Fruit fly (Drosophila melanogaster) whole organism, embryonic: ENCODE measurements around the gene CG43954.

Experiments
- Ada2b ChIP-seq: fragments of 200-800 bp; sonication (Bioruptor generic); IDR thresholded peaks from 2 replicates; pipeline ENCODE4 v1.3.6; 2022; ENCODE audit warnings: missing biosample characterization, missing genetic modification characterization
- Atf-2 ChIP-seq: fragments of 200-800 bp; sonication (Bioruptor generic); optimal IDR thresholded peaks from 2 replicates; lab custom pipeline; 2016; ENCODE audit warnings: missing biosample characterization, missing genetic modification characterization
- Atf3 ChIP-seq: fragments of 200-800 bp; sonication (Bioruptor generic); optimal IDR thresholded peaks from 3 replicates; lab custom pipeline; 2016; ENCODE audit warnings: missing biosample characterization, missing genetic modification characterization
- Awh ChIP-seq: fragments of 200-800 bp; sonication (Bioruptor generic); IDR thresholded peaks from 2 replicates; pipeline ENCODE4, ENCODE4 v1.3.6; 2022; ENCODE audit warnings: missing biosample characterization, missing genetic modification characterization
- BEAF-32 ChIP-seq: fragments of 200-800 bp; sonication (Bioruptor generic); optimal IDR thresholded peaks from 3 replicates; lab custom pipeline; 2017; ENCODE audit warnings: missing biosample characterization, missing genetic modification characterization, mild to moderate bottlenecking, moderate library complexity, missing genetic modification reagents
- Blimp-1 ChIP-seq: fragments of 200-800 bp; sonication (Bioruptor generic); optimal IDR thresholded peaks from 3 replicates; lab custom pipeline; 2018; ENCODE audit warnings: missing biosample characterization, missing genetic modification characterization, mild to moderate bottlenecking, moderate library complexity, missing genetic modification reagents
- CG11560 ChIP-seq: fragments of 200-800 bp; sonication (Bioruptor generic); IDR thresholded peaks from 3 replicates; pipeline ENCODE4 v1.3.6; 2022; ENCODE audit warnings: missing biosample characterization, missing genetic modification characterization
- CG12659 ChIP-seq: fragments of 200-800 bp; sonication (Bioruptor generic); optimal IDR thresholded peaks from 3 replicates; lab custom pipeline; 2017; ENCODE audit warnings: mild to moderate bottlenecking, missing biosample characterization, missing genetic modification reagents, missing genetic modification characterization
- CG15073 ChIP-seq: fragments of 200-800 bp; sonication (Bioruptor generic); optimal IDR thresholded peaks from 2 replicates; lab custom pipeline; 2016; ENCODE audit warnings: missing biosample characterization, missing genetic modification characterization
- CG18764 ChIP-seq: fragments of 200-800 bp; sonication (Bioruptor generic); optimal IDR thresholded peaks from 3 replicates; lab custom pipeline; 2016; ENCODE audit warnings: missing biosample characterization, missing genetic modification characterization
- CG2202 ChIP-seq: fragments of 200-800 bp; sonication (Bioruptor generic); optimal IDR thresholded peaks from 2 replicates; lab custom pipeline; 2018; ENCODE audit warnings: missing biosample characterization, mild to moderate bottlenecking, missing genetic modification characterization
- CG2712 ChIP-seq: fragments of 200-800 bp; optimal IDR thresholded peaks from 3 replicates; lab custom pipeline; 2019; ENCODE audit warnings: missing biosample characterization, mild to moderate bottlenecking, missing genetic modification characterization, moderate library complexity
- CG32772 ChIP-seq: fragments of 200-800 bp; sonication (Bioruptor generic); IDR thresholded peaks from 2 replicates; pipeline ENCODE4 v1.3.6; 2022; ENCODE audit warnings: missing biosample characterization, missing genetic modification characterization
- CG3407 ChIP-seq: fragments of 200-800 bp; sonication (Bioruptor generic); optimal IDR thresholded peaks from 2 replicates; lab custom pipeline; 2018; ENCODE audit warnings: missing biosample characterization, mild to moderate bottlenecking, missing genetic modification characterization
- CG3838 ChIP-seq: fragments of 200-800 bp; sonication (Bioruptor generic); optimal IDR thresholded peaks from 3 replicates; lab custom pipeline; 2016; ENCODE audit warnings: missing biosample characterization, missing genetic modification characterization
- CG7357 ChIP-seq: fragments of 200-800 bp; sonication (Bioruptor generic); IDR thresholded peaks from 3 replicates; pipeline ENCODE4 v1.3.6; 2022; ENCODE audit warnings: missing biosample characterization, missing genetic modification characterization
- CG7839 ChIP-seq: fragments of 200-800 bp; sonication (Bioruptor generic); optimal IDR thresholded peaks from 3 replicates; lab custom pipeline; 2018; ENCODE audit warnings: missing biosample characterization, mild to moderate bottlenecking, missing genetic modification characterization, moderate library complexity
- CTCF ChIP-seq: fragments of 200-800 bp; sonication (Bioruptor generic); optimal IDR thresholded peaks from 2 replicates; lab custom pipeline; 2017; ENCODE audit warnings: missing biosample characterization, mild to moderate bottlenecking, missing genetic modification characterization, moderate library complexity
- Dip2 ChIP-seq: fragments of 200-800 bp; sonication (Bioruptor generic); IDR thresholded peaks from 2 replicates; pipeline ENCODE4 v1.3.6; 2022; ENCODE audit warnings: missing biosample characterization, missing genetic modification characterization
- GATAe ChIP-seq: fragments of 200-800 bp; sonication (Bioruptor generic); conservative IDR thresholded peaks from 2 replicates; pipeline ENCODE4 v1.3.6; 2022; ENCODE audit warnings: missing biosample characterization, missing genetic modification characterization
- HLH4C ChIP-seq: fragments of 200-800 bp; sonication (Bioruptor generic); IDR thresholded peaks from 3 replicates; pipeline ENCODE4 v1.3.6; 2022; ENCODE audit warnings: missing biosample characterization, missing genetic modification characterization; ENCODE audit not compliant: partially characterized antibody
- Hey ChIP-seq: fragments of 200-800 bp; sonication (Bioruptor generic); optimal IDR thresholded peaks from 3 replicates; lab custom pipeline; 2018; ENCODE audit warnings: missing biosample characterization, mild to moderate bottlenecking, missing genetic modification characterization
- HmgZ ChIP-seq: fragments of 200-800 bp; sonication (Bioruptor generic); optimal IDR thresholded peaks from 2 replicates; lab custom pipeline; 2018; ENCODE audit warnings: missing biosample characterization, mild to moderate bottlenecking, missing genetic modification characterization
- Hmx ChIP-seq: fragments of 200-800 bp; sonication (Bioruptor generic); optimal IDR thresholded peaks from 2 replicates; lab custom pipeline; 2016; ENCODE audit warnings: missing biosample characterization, missing genetic modification characterization
- Hr51 ChIP-seq, 2 experiments: fragments of 200-800 bp; sonication (Bioruptor generic); optimal IDR thresholded peaks; 2 replicates in 1 of 2; 3 replicates in 1 of 2; lab custom pipeline; 2016 to 2018; ENCODE audit warnings: missing biosample characterization in 2 of 2, missing genetic modification characterization in 2 of 2, mild to moderate bottlenecking in 1 of 2, moderate library complexity in 1 of 2
- Lhr ChIP-seq: fragments of 200-800 bp; sonication (Bioruptor generic); optimal IDR thresholded peaks from 3 replicates; lab custom pipeline; 2017; ENCODE audit warnings: mild to moderate bottlenecking, missing biosample characterization, missing genetic modification reagents, missing genetic modification characterization
- MBD-R2 ChIP-seq: fragments of 200-800 bp; sonication (Bioruptor generic); IDR thresholded peaks from 2 replicates; pipeline ENCODE4 v1.3.6; 2022; ENCODE audit warnings: missing biosample characterization, missing genetic modification characterization
- Meics ChIP-seq: fragments of 200-800 bp; sonication (Bioruptor generic); optimal IDR thresholded peaks from 2 replicates; lab custom pipeline; 2017; ENCODE audit warnings: missing biosample characterization, mild to moderate bottlenecking, missing genetic modification characterization
- Nf-YB ChIP-seq: fragments of 200-800 bp; sonication (Bioruptor generic); optimal IDR thresholded peaks from 3 replicates; lab custom pipeline; 2019; ENCODE audit warnings: missing biosample characterization, mild to moderate bottlenecking, missing genetic modification characterization, moderate library complexity
- Pdp1 ChIP-seq, 2 experiments: fragments of 200-800 bp; sonication (Bioruptor generic); optimal IDR thresholded peaks; 3 replicates each; lab custom pipeline; 2016; ENCODE audit warnings: missing biosample characterization in 2 of 2, missing genetic modification characterization in 2 of 2, mild to moderate bottlenecking in 1 of 2, moderate library complexity in 1 of 2
- Poxn ChIP-seq: fragments of 200-800 bp; sonication (Bioruptor generic); IDR thresholded peaks from 2 replicates; pipeline ENCODE4 v1.3.6; 2022; ENCODE audit warnings: missing biosample characterization, missing genetic modification characterization
- Sin3A ChIP-seq: fragments of >200 bp; optimal IDR thresholded peaks from 2 replicates; lab custom pipeline; 2018
- Sox100B ChIP-seq: fragments of 200-800 bp; sonication (Bioruptor generic); optimal IDR thresholded peaks from 3 replicates; lab custom pipeline; 2018; ENCODE audit warnings: missing biosample characterization, mild to moderate bottlenecking, missing genetic modification characterization
- Tbp ChIP-seq: fragments of >200 bp; optimal IDR thresholded peaks from 2 replicates; lab custom pipeline; 2018; ENCODE audit warnings: missing biosample characterization, missing genetic modification characterization
- abd-A ChIP-seq: fragments of 200-800 bp; sonication (Bioruptor generic); optimal IDR thresholded peaks from 3 replicates; lab custom pipeline; 2019; ENCODE audit warnings: missing biosample characterization, mild to moderate bottlenecking, missing genetic modification characterization, moderate library complexity
- ase ChIP-seq: fragments of 200-800 bp; sonication (Bioruptor generic); IDR thresholded peaks from 3 replicates; pipeline ENCODE4 v1.3.6; 2022; ENCODE audit warnings: missing biosample characterization, missing genetic modification characterization
- az2 ChIP-seq: fragments of 200-800 bp; sonication (Bioruptor generic); optimal IDR thresholded peaks from 3 replicates; lab custom pipeline; 2016; ENCODE audit warnings: missing biosample characterization, missing genetic modification characterization
- cato ChIP-seq: fragments of 200-800 bp; sonication (Bioruptor generic); optimal IDR thresholded peaks from 2 replicates; lab custom pipeline; 2016; ENCODE audit warnings: missing biosample characterization, missing genetic modification characterization, borderline replicate concordance
- croc ChIP-seq: fragments of 200-800 bp; sonication (Bioruptor generic); conservative IDR thresholded peaks from 3 replicates; pipeline ENCODE4 v1.3.6; 2022; ENCODE audit warnings: missing biosample characterization, missing genetic modification characterization
- disco-r ChIP-seq: fragments of 200-800 bp; sonication (Bioruptor generic); optimal IDR thresholded peaks from 2 replicates; lab custom pipeline; 2016; ENCODE audit warnings: missing biosample characterization, missing genetic modification characterization
- dmrt99B ChIP-seq: fragments of 200-800 bp; sonication (Bioruptor generic); optimal IDR thresholded peaks from 2 replicates; lab custom pipeline; 2018; ENCODE audit warnings: missing biosample characterization, mild to moderate bottlenecking, missing genetic modification characterization, moderate library complexity
- dysf ChIP-seq: fragments of 200-800 bp; sonication (Bioruptor generic); IDR thresholded peaks from 3 replicates; pipeline ENCODE4 v1.3.6; 2022; ENCODE audit warnings: missing biosample characterization, missing genetic modification characterization
- fd96Cb ChIP-seq: fragments of 200-800 bp; sonication (Bioruptor generic); optimal IDR thresholded peaks from 2 replicates; lab custom pipeline; 2018; ENCODE audit warnings: missing biosample characterization, mild to moderate bottlenecking, missing genetic modification characterization, moderate library complexity
- maf-S ChIP-seq: fragments of 200-800 bp; sonication (Bioruptor generic); optimal IDR thresholded peaks from 2 replicates; lab custom pipeline; 2016; ENCODE audit warnings: missing biosample characterization, missing genetic modification characterization
- otp ChIP-seq: fragments of 200-800 bp; sonication (Bioruptor generic); IDR thresholded peaks from 3 replicates; pipeline ENCODE4, ENCODE4 v1.3.6; 2022; ENCODE audit warnings: missing biosample characterization, missing genetic modification characterization
- rib ChIP-seq: fragments of 200-800 bp; sonication (Bioruptor generic); IDR thresholded peaks from 2 replicates; pipeline ENCODE4 v1.3.6; 2022; ENCODE audit warnings: missing biosample characterization, missing genetic modification characterization
- row ChIP-seq: fragments of 200-800 bp; sonication (Bioruptor generic); IDR thresholded peaks from 3 replicates; pipeline ENCODE4 v1.3.6; 2022; ENCODE audit warnings: missing biosample characterization, missing genetic modification characterization
- scrt ChIP-seq: fragments of 200-800 bp; sonication (Bioruptor generic); optimal IDR thresholded peaks from 2 replicates; lab custom pipeline; 2018; ENCODE audit warnings: missing biosample characterization, mild to moderate bottlenecking, missing genetic modification characterization, moderate library complexity
- slou ChIP-seq: fragments of 200-800 bp; sonication (Bioruptor generic); optimal IDR thresholded peaks from 3 replicates; lab custom pipeline; 2016; ENCODE audit warnings: missing biosample characterization, missing genetic modification characterization
- stc ChIP-seq: fragments of 200-800 bp; sonication (Bioruptor generic); IDR thresholded peaks from 2 replicates; pipeline ENCODE4 v1.3.6; 2022; ENCODE audit warnings: missing biosample characterization, missing genetic modification characterization
- wor ChIP-seq: fragments of 200-800 bp; sonication (Bioruptor generic); IDR thresholded peaks from 2 replicates; pipeline ENCODE4 v1.3.6; 2022; ENCODE audit warnings: missing biosample characterization, missing genetic modification characterization

CG43954 gene

dm6 chr3L:16667663-16668465, 43.6 kb downstream of the CG43954 start, which contains the start of gene Galphaf (continued):
- TF ChIP-seq Sox100B (GFP tag; lab: Kevin White, UChicago): no peak
- TF ChIP-seq disco-r: no peak
- no peak for TF ChIP-seq HLH4C (GFP tag; lab: Robert Waterston, UW)
- TF ChIP-seq ase (GFP tag; lab: Robert Waterston, UW): no peak
- TF ChIP-seq Awh (GFP tag; lab: Robert Waterston, UW): no peak
- TF ChIP-seq Tbp (GFP tag; lab: Kevin White, UChicago): no peak
- no peak for TF ChIP-seq CTCF (GFP tag; lab: Kevin White, UChicago)
- no peak for TF ChIP-seq CG15073 (GFP tag; lab: Kevin White, UChicago)
- TF ChIP-seq slou (GFP tag; lab: Kevin White, UChicago): no peak
- TF ChIP-seq wor (GFP tag; lab: Robert Waterston, UW): no peak
- TF ChIP-seq croc: no peak
- no peak for TF ChIP-seq Ada2b (GFP tag; lab: Robert Waterston, UW)
- TF ChIP-seq abd-A (tag; lab: Kevin White, UChicago): no peak
- no peak for TF ChIP-seq BEAF-32 (GFP tag; lab: Kevin White, UChicago)
- TF ChIP-seq CG18764 (GFP tag; lab: Kevin White, UChicago): no peak
- no peak for TF ChIP-seq maf-S
- TF ChIP-seq CG3407 (GFP tag; lab: Kevin White, UChicago): no peak
- no peak for TF ChIP-seq Atf3
- TF ChIP-seq CG2202: no peak
- no peak for TF ChIP-seq MBD-R2 (GFP tag; lab: Robert Waterston, UW)
- no peak for TF ChIP-seq Meics (GFP tag; lab: Kevin White, UChicago)
- TF ChIP-seq GATAe (GFP tag; lab: Robert Waterston, UW): 0 out of 2 replicates have a peak, but pooled peaks have one; percentile 44
- no peak for TF ChIP-seq Pdp1 (GFP tag; optimal IDR thresholded peaks at IDR 0.05; lab: Kevin White, UChicago)
- no peak for TF ChIP-seq Hmx (GFP tag; lab: Kevin White, UChicago)
- TF ChIP-seq CG2712 (tag; lab: Kevin White, UChicago): no peak
- TF ChIP-seq stc (GFP tag; lab: Robert Waterston, UW): no peak
- no peak for TF ChIP-seq Poxn (GFP tag; lab: Robert Waterston, UW)
- TF ChIP-seq az2 (GFP tag; lab: Kevin White, UChicago): no peak
- 0 out of 3 replicates have a peak, but pooled peaks have one; percentile 15 for TF ChIP-seq row (GFP tag; lab: Robert Waterston, UW)
- TF ChIP-seq CG7839 (tag; lab: Kevin White, UChicago): no peak
- TF ChIP-seq Dip2 (GFP tag; lab: Robert Waterston, UW): no peak
- no peak for TF ChIP-seq CG3838 (GFP tag; lab: Kevin White, UChicago)
- TF ChIP-seq CG7357 (GFP tag; lab: Robert Waterston, UW): no peak
- TF ChIP-seq CG32772 (GFP tag; lab: Robert Waterston, UW): no peak
- TF ChIP-seq dmrt99B (tag; lab: Kevin White, UChicago): no peak
- no peak for TF ChIP-seq Blimp-1 (GFP tag; lab: Kevin White, UChicago)
- no peak for TF ChIP-seq fd96Cb (tag; lab: Kevin White, UChicago)
- TF ChIP-seq HmgZ (tag; lab: Kevin White, UChicago): peak; percentile 21
- peak; percentile 92 for TF ChIP-seq Hey (tag; lab: Kevin White, UChicago)
- no peak for TF ChIP-seq Nf-YB (GFP tag; lab: Kevin White, UChicago)
- TF ChIP-seq otp (GFP tag; lab: Robert Waterston, UW): no peak
- no peak for TF ChIP-seq scrt (GFP tag; lab: Kevin White, UChicago)
- no peak for TF ChIP-seq cato (GFP tag; lab: Kevin White, UChicago)
- TF ChIP-seq CG11560 (tag; lab: Robert Waterston, UW): no peak
- TF ChIP-seq Atf-2 (GFP tag; lab: Kevin White, UChicago): no peak
- no peak for TF ChIP-seq rib
- no peak for TF ChIP-seq Hr51 (GFP tag; optimal IDR thresholded peaks at IDR 0.05; lab: Kevin White, UChicago)
- TF ChIP-seq CG12659: peak; percentile 11
- TF ChIP-seq Lhr (GFP tag; lab: Kevin White, UChicago): no peak
- no peak for TF ChIP-seq Sin3A (lab: Kevin White, UChicago)
- no peak for TF ChIP-seq dysf (GFP tag; lab: Robert Waterston, UW)
